Fruit fly (Drosophila melanogaster): ENCODE measurements around the gene Top2.
A peak's percentile ranks its signal among the peaks of the same experiment; 100 is the strongest.

Gene Top2

dm6 chr2L:19453381-19453780 is at the start of gene Top2:
Gene Top2, minus strand, starts transcription at chr2L:19453490.
- peak; percentile 3 for TF ChIP-seq CG17801 (GFP tag; optimal IDR thresholded peaks at IDR 0.05; ENCODE audit: partially characterized antibody)

- peak; percentile 40 for TF ChIP-seq CG17801 (GFP tag; optimal IDR thresholded peaks at IDR 0.05; ENCODE audit: partially characterized antibody)
Observed at dm6 chr2L:19497983-19498382, 44.7 kb upstream of the Top2 start, which contains the start of gene Top3alpha. Gene Top3alpha, plus strand, starts transcription at chr2L:19498168.

dm6 chr2L:19492934-19493686 is 39.8 kb upstream of the Top2 start, which contains the start of the genes swm and Ctu2:
Gene swm, plus strand, starts transcription at chr2L:19493251.
Gene Ctu2, minus strand, starts transcription at chr2L:19493253.
- TF ChIP-seq CG17801 (GFP tag; optimal IDR thresholded peaks at IDR 0.05; ENCODE audit: partially characterized antibody) = peak; percentile 76

- TF ChIP-seq CG17801 (GFP tag; optimal IDR thresholded peaks at IDR 0.05; ENCODE audit: partially characterized antibody) = peak; percentile 85
Observed at dm6 chr2L:19489997-19490461, 36.7 kb upstream of the Top2 start, which contains the start of the genes CG10194 and CG18094. Gene CG10194, minus strand, starts transcription at chr2L:19490104. Gene CG18094, plus strand, starts transcription at chr2L:19490262.

dm6 chr2L:19487190-19487589 is 33.9 kb upstream of the Top2 start, which contains the start of gene CG13083:
Gene CG13083, plus strand, starts transcription at chr2L:19487490.
- no peak for TF ChIP-seq CG17801 (GFP tag; optimal IDR thresholded peaks at IDR 0.05; ENCODE audit: partially characterized antibody)

- no peak for TF ChIP-seq CG17801 (GFP tag; optimal IDR thresholded peaks at IDR 0.05; ENCODE audit: partially characterized antibody)
Observed at dm6 chr2L:19484539-19484938, 31.2 kb upstream of the Top2 start, which contains the start of the genes CG10195 and CG13084. Gene CG10195, minus strand, starts transcription at chr2L:19484705. Gene CG13084, plus strand, starts transcription at chr2L:19484930.

dm6 chr2L:19480406-19481334 is 27.4 kb upstream of the Top2 start:
- no peak for TF ChIP-seq CG17801 (GFP tag; optimal IDR thresholded peaks at IDR 0.05; ENCODE audit: partially characterized antibody)

- TF ChIP-seq CG17801 (GFP tag; optimal IDR thresholded peaks at IDR 0.05; ENCODE audit: partially characterized antibody) = no peak
Observed at dm6 chr2L:19479249-19479984, 26.1 kb upstream of the Top2 start.

- no peak for TF ChIP-seq CG17801 (GFP tag; optimal IDR thresholded peaks at IDR 0.05; ENCODE audit: partially characterized antibody)
Observed at dm6 chr2L:19473397-19474009, 20.2 kb upstream of the Top2 start.

- TF ChIP-seq CG17801 (GFP tag; optimal IDR thresholded peaks at IDR 0.05; ENCODE audit: partially characterized antibody) = peak; percentile 86
Observed at dm6 chr2L:19472256-19472655, 19.0 kb upstream of the Top2 start.

dm6 chr2L:19469751-19470150 is 16.5 kb upstream of the Top2 start:
- TF ChIP-seq CG17801 (GFP tag; optimal IDR thresholded peaks at IDR 0.05; ENCODE audit: partially characterized antibody) = no peak

- no peak for TF ChIP-seq CG17801 (GFP tag; optimal IDR thresholded peaks at IDR 0.05; ENCODE audit: partially characterized antibody)
Observed at dm6 chr2L:19469090-19469489, 15.8 kb upstream of the Top2 start.

- TF ChIP-seq CG17801 (GFP tag; optimal IDR thresholded peaks at IDR 0.05; ENCODE audit: partially characterized antibody) = no peak
Observed at dm6 chr2L:19463824-19464317, 10.6 kb upstream of the Top2 start, which contains the start of gene tj. Gene tj, plus strand, starts transcription at chr2L:19464267.

dm6 chr2L:19463405-19463804 is 10.1 kb upstream of the Top2 start:
- TF ChIP-seq CG17801 (GFP tag; optimal IDR thresholded peaks at IDR 0.05; ENCODE audit: partially characterized antibody) = no peak

Measured in ovary, adult (tissue).